Fruit fly (Drosophila melanogaster) Kc167 (cell line): Measurements from ENCODE around the gene IntS11.

Experiments
- Myc ChIP-seq: fragments of >200 bp; optimal IDR thresholded peaks from 2 replicates; lab custom pipeline; 2017; ENCODE audit warnings: missing external identifiers
- Sin3A ChIP-seq: fragments of >200 bp; optimal IDR thresholded peaks from 2 replicates; lab custom pipeline; 2018; ENCODE audit warnings: missing external identifiers
- h ChIP-seq: fragments of >200 bp; optimal IDR thresholded peaks from 3 replicates; lab custom pipeline; 2018; ENCODE audit warnings: missing external identifiers
- insv ChIP-seq: fragments of >200 bp; optimal IDR thresholded peaks from 3 replicates; lab custom pipeline; 2018; ENCODE audit warnings: missing external identifiers
- psq ChIP-seq: fragments of >200 bp; optimal IDR thresholded peaks from 2 replicates; lab custom pipeline; 2017; ENCODE audit warnings: missing external identifiers
- ttk ChIP-seq: sonication (Bioruptor generic); optimal IDR thresholded peaks from 2 replicates; lab custom pipeline; 2017; ENCODE audit warnings: missing external identifiers

Gene IntS11

DNA sequence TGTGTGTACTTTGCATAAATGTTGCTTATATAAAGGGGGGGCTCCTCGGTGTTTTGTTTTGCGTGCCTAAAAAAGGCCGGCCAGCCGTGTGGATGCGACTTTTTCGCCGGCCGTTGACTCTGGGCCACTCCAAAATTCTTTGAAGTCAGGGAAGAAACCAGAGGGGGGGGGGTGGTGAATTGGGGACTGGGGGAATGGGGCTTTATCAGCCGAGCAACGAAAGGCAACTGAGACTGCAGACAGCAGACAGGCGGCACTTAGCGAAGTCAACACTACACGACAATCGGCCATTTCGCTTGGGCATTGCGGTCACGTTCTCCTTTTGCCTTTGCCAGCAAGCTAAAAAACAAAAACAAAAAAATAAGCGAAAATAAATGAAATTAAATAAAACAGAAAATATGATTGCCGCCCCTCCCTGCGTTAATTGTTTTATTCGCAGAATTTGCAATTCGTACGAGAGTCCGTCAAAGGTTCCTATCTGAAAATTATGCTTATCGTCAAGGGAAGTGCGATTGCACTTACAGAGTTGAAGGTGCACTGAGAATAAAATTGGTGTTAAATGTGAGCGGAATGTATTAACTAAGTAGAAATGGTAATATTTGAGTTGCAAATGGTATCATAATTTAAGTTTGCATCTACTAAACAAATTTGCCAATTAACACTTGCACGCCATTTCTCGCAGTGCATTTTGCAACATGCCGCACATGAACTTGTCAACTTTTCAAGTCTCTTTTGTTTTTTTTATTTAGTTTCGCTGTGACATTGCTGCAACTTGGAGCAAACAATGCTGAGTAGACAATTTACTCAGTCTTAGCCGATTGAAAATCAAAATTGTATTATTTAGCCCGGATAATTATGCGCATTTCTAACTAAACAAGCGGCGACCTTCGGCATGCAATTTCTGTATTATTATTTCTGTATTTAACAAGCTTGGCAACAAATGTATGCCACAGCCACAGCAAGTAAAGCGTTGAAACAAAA is 41.2 kb downstream of the IntS11 start:
- no peak for TF ChIP-seq psq (lab: Kevin White, UChicago)
- no peak for TF ChIP-seq h
- no peak for TF ChIP-seq insv
- no peak for TF ChIP-seq Sin3A (lab: Kevin White, UChicago)
- no peak for TF ChIP-seq Myc

DNA sequence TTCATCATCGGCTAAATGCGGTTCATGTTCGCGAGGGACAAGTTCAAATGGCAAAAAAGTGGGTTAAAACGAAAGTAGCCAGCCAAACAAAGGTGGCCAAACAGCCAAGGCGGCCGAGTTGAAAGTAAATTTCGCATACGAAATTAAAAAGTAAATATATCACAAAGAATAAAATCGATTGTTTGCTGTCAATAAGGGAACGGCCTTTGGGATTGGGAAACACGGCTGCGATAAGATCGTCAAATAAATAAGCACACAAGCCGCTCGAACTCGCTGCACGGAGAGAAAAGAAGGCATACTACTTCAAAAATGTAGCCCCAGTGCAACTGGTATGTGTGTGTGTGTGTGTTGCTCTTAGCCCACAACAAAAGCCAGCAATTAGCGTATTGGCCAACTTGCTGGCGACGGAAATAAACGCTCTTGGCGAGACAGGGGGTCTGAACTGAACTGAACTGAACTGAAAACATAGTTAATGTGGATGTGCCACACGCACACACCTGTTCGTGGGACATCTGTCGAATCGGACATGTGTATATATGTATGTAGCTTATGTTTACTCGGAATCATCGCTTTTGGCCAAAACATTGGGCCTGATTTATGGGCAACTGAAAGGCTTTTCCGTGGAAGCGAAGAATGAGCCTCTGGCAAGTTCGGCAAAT is 42.9 kb downstream of the IntS11 start:
- no peak for TF ChIP-seq ttk
- TF ChIP-seq insv = no peak
- TF ChIP-seq Sin3A (lab: Kevin White, UChicago) = no peak
- no peak for TF ChIP-seq Myc
- no peak for TF ChIP-seq h
- TF ChIP-seq psq (lab: Kevin White, UChicago) = no peak

- TF ChIP-seq Myc = no peak
- TF ChIP-seq psq (lab: Kevin White, UChicago) = no peak
- TF ChIP-seq insv = no peak
- TF ChIP-seq h = no peak
- TF ChIP-seq ttk = no peak
- TF ChIP-seq Sin3A (lab: Kevin White, UChicago) = no peak
These were observed 45.0 kb downstream of the IntS11 start for dm6 chr3R:29790183-29790582.

- TF ChIP-seq Myc (no peak), Sin3A (lab: Kevin White, UChicago) (no peak), ttk (no peak), insv (no peak)
These were observed 49.2 kb downstream of the IntS11 start, which contains the start of gene sro for dm6 chr3R:29794161-29794882. TSS of gene sro (plus strand) at chr3R:29794597.
